Worm (Caenorhabditis elegans) whole organism, L1 larva: ENCODE data around the gene aptf-4.

Experiments used
- C16A3.4 ChIP-seq: fragments of 150-350 bp; optimal IDR thresholded peaks from 2 replicates; lab custom pipeline; 2014; ENCODE audit warnings: missing biosample characterization, missing genetic modification characterization
- ceh-8 ChIP-seq: fragments of 200-800 bp; sonication (Bioruptor generic); optimal IDR thresholded peaks from 2 replicates; lab custom pipeline; 2018; ENCODE audit warnings: mild to moderate bottlenecking, missing genetic modification characterization, moderate library complexity, missing compliant biosample characterization
- ceh-90 ChIP-seq: sonication (generic microtip); optimal IDR thresholded peaks from 2 replicates; lab custom pipeline; 2016; ENCODE audit warnings: missing genetic modification characterization, missing compliant biosample characterization
- nhr-28 ChIP-seq: fragments of 150-350 bp; optimal IDR thresholded peaks from 2 replicates; lab custom pipeline; 2014; ENCODE audit warnings: missing biosample characterization, missing genetic modification characterization
- snpc-4 ChIP-seq: fragments of 150-350 bp; optimal IDR thresholded peaks from 2 replicates; lab custom pipeline; 2014; ENCODE audit warnings: missing biosample characterization, missing genetic modification characterization

DNA sequence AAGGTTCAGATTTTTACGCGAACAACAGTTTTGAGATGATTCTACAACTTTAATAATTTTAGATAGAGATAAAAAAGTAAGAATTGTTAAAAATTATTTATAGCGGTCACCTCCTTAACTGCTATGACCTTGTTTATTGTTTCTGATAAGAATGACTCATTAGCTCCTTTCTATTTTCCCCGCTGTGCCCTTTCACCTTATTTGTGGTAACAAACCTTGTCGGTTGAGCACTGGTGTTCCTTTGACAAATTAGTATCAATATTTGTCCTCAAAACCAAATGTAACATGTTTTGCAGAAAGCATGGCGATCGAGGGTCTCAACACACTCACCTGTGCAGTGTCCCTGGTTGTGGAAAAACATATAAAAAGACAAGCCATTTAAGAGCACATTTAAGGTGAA lies 35.8 kb downstream of the aptf-4 start:
- TF ChIP-seq snpc-4 (tag; lab: Kevin White, UChicago): no peak
- TF ChIP-seq ceh-8 (GFP tag; lab: Kevin White, UChicago): no peak
- TF ChIP-seq C16A3.4: no peak
- TF ChIP-seq nhr-28 (tag; lab: Kevin White, UChicago): no peak
- no peak for TF ChIP-seq ceh-90
